Worm (Caenorhabditis elegans): ENCODE data around the gene K12H4.3.

- no peak for TF ChIP-seq lin-39 (tag; optimal IDR thresholded peaks at IDR 0.05)
- TF ChIP-seq lin-15B (tag; optimal IDR thresholded peaks at IDR 0.05): no peak
- TF ChIP-seq jun-1 (tag; optimal IDR thresholded peaks at IDR 0.05): no peak
- TF ChIP-seq ztf-11 (tag; optimal IDR thresholded peaks at IDR 0.05): no peak
Measured at ce11 chrIII:8020823-8021332, 25.0 kb upstream of the K12H4.3 start, which contains the start of gene lin-36.
